Worm (Caenorhabditis elegans) whole organism, midembryonic: ENCODE measurements around the gene B0496.11.

Experiments used
- klf-2 ChIP-seq: fragments of 200-800 bp; sonication (Bioruptor generic); conservative IDR thresholded peaks from 2 replicates; pipeline ENCODE4 v1.3.6; 2022; ENCODE audit warnings: missing genetic modification reagents, missing genetic modification characterization, missing compliant biosample characterization
- ref-1 ChIP-seq: fragments of 200-800 bp; sonication (Bioruptor generic); conservative IDR thresholded peaks from 2 replicates; pipeline ENCODE4 v1.3.6; 2022; ENCODE audit warnings: missing genetic modification reagents, missing genetic modification characterization, missing compliant biosample characterization
- tab-1 ChIP-seq: fragments of 200-800 bp; sonication (Bioruptor generic); IDR thresholded peaks from 2 replicates; pipeline ENCODE4 v1.3.6; 2022; ENCODE audit warnings: missing genetic modification characterization, missing compliant biosample characterization
- ztf-29 ChIP-seq: fragments of 200-800 bp; sonication (Bioruptor generic); IDR thresholded peaks from 2 replicates; pipeline ENCODE4 v1.3.6; 2022; ENCODE audit warnings: missing genetic modification reagents, missing genetic modification characterization, missing compliant biosample characterization

DNA sequence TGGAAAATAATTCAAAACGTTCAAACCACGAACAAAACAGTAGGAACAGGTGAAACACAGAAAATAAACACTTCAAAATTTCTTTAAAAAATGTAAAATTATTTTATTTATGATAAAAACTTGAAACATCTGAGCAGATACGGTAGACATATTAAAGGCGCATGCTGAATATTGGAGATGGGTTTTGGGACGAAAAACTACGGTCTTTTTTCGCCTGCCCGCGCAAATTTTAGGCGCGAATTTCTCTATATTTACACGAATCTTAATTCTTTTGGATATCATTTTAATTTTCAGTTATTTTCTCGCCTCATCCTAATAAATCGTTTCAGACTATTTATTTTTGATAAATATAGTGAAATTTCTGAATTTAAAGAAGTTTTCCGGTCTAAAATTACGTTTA is 43.9 kb upstream of the B0496.11 start:
- TF ChIP-seq tab-1 (GFP tag; lab: Robert Waterston, UW) (no peak), ref-1 (GFP tag; lab: Robert Waterston, UW) (no peak), ztf-29 (no peak), klf-2 (no peak)
